Worm (Caenorhabditis elegans): Measurements from ENCODE around the gene D2023.1.

Gene D2023.1

ce11 chrV:11779310-11779709 is 10.0 kb upstream of the D2023.1 start:
- no peak for TF ChIP-seq ceh-8 (GFP tag; optimal IDR thresholded peaks at IDR 0.05)
- TF ChIP-seq nhr-85 (tag) = peak; percentile 72
- peak; percentile 25 for TF ChIP-seq snu-23 (GFP tag; optimal IDR thresholded peaks at IDR 0.05)
- TF ChIP-seq lin-14 (GFP tag; optimal IDR thresholded peaks at IDR 0.05) = peak; percentile 32
- TF ChIP-seq aha-1 (tag; optimal IDR thresholded peaks at IDR 0.05) = no peak
- no peak for TF ChIP-seq efl-1 (optimal IDR thresholded peaks at IDR 0.05)
- TF ChIP-seq efl-1 (GFP tag; optimal IDR thresholded peaks at IDR 0.05 in 1 of 2) = peak in 1 of 2 experiments; percentile 62

ce11 chrV:11779810-11780209 is 9.5 kb upstream of the D2023.1 start:
- TF ChIP-seq elt-3 (tag; optimal IDR thresholded peaks at IDR 0.05) = peak in 1 of 6 experiments; percentile 33
- TF ChIP-seq C04F5.9 (tag; optimal IDR thresholded peaks at IDR 0.05) = no peak
- TF ChIP-seq mep-1 (tag; optimal IDR thresholded peaks at IDR 0.05) = peak; percentile 46
- peak; percentile 17 for TF ChIP-seq lin-14 (GFP tag; optimal IDR thresholded peaks at IDR 0.05)
- no peak for TF ChIP-seq sox-4 (tag; optimal IDR thresholded peaks at IDR 0.05)

- TF ChIP-seq lir-3 (tag; optimal IDR thresholded peaks at IDR 0.05; ENCODE audit: poor library complexity) = peak; percentile 39
- TF ChIP-seq irx-1 (tag; optimal IDR thresholded peaks at IDR 0.05) = peak; percentile 45
- TF ChIP-seq F16B12.6 (tag; optimal IDR thresholded peaks at IDR 0.05) = no peak
- peak; percentile 84 for TF ChIP-seq nhr-90 (tag; optimal IDR thresholded peaks at IDR 0.05; ENCODE audit: poor library complexity)
- no peak for TF ChIP-seq fkh-10 (GFP tag; optimal IDR thresholded peaks at IDR 0.05)
- peak; percentile 9 for TF ChIP-seq nhr-12 (tag; optimal IDR thresholded peaks at IDR 0.05)
- TF ChIP-seq nhr-20 (tag; optimal IDR thresholded peaks at IDR 0.05) = peak; percentile 82
- TF ChIP-seq unc-86 (tag; optimal IDR thresholded peaks at IDR 0.05) = peak; percentile 42
- no peak for TF ChIP-seq fkh-4 (tag; optimal IDR thresholded peaks at IDR 0.05; ENCODE audit: borderline replicate concordance)
- peak; percentile 62 for TF ChIP-seq nhr-85 (tag)
- TF ChIP-seq efl-1 (optimal IDR thresholded peaks at IDR 0.05) = peak; percentile 60 to 63
- peak; percentile 41 to 96 for TF ChIP-seq efl-1 (GFP tag; optimal IDR thresholded peaks at IDR 0.05 in 1 of 2)
- peak in 2 of 6 experiments; percentile 3 to 54 for TF ChIP-seq elt-3 (tag; optimal IDR thresholded peaks at IDR 0.05)
- TF ChIP-seq unc-30 (tag; optimal IDR thresholded peaks at IDR 0.05) = no peak
- TF ChIP-seq pag-3 (tag; optimal IDR thresholded peaks at IDR 0.05; ENCODE audit: borderline replicate concordance, insufficient read depth) = no peak
- no peak for TF ChIP-seq nhr-237 (tag; optimal IDR thresholded peaks at IDR 0.05)
- TF ChIP-seq unc-130 (tag; optimal IDR thresholded peaks at IDR 0.05) = peak; percentile 72
- TF ChIP-seq egl-27 (tag; optimal IDR thresholded peaks at IDR 0.05) = no peak
- no peak for TF ChIP-seq zag-1 (tag; optimal IDR thresholded peaks at IDR 0.05)
- no peak for TF ChIP-seq nhr-28 (tag; optimal IDR thresholded peaks at IDR 0.05)
- TF ChIP-seq isw-1 (GFP tag; IDR thresholded peaks at IDR 0.05) = no peak
- no peak for TF ChIP-seq aly-2 (tag; optimal IDR thresholded peaks at IDR 0.05)
- peak; percentile 1 for TF ChIP-seq mef-2 (tag; optimal IDR thresholded peaks at IDR 0.05)
- TF ChIP-seq nhr-77 (tag; optimal IDR thresholded peaks at IDR 0.05) = peak; percentile 35
- TF ChIP-seq lin-15B (tag; optimal IDR thresholded peaks at IDR 0.05) = no peak
- peak; percentile 78 for TF ChIP-seq C16A3.4 (tag; optimal IDR thresholded peaks at IDR 0.05)
- TF ChIP-seq ces-1 (GFP tag; optimal IDR thresholded peaks at IDR 0.05) = no peak
- no peak for TF ChIP-seq unc-62 (GFP tag; optimal IDR thresholded peaks at IDR 0.05)
- no peak for TF ChIP-seq hlh-17 (GFP tag; optimal IDR thresholded peaks at IDR 0.05; ENCODE audit: borderline replicate concordance)
- peak; percentile 5 for TF ChIP-seq zip-4 (GFP tag; optimal IDR thresholded peaks at IDR 0.05)
- peak; percentile 35 for TF ChIP-seq jun-1 (tag; optimal IDR thresholded peaks at IDR 0.05)
- peak; percentile 14 for TF ChIP-seq pqm-1 (tag; optimal IDR thresholded peaks at IDR 0.05)
- peak; percentile 61 for TF ChIP-seq xbp-1 (tag; optimal IDR thresholded peaks at IDR 0.05)
- peak; percentile 70 for TF ChIP-seq nhr-19 (GFP tag; conservative IDR thresholded peaks at IDR 0.05)
- TF ChIP-seq nhr-71 (tag; optimal IDR thresholded peaks at IDR 0.05) = peak; percentile 80
- TF ChIP-seq blmp-1 (tag; optimal IDR thresholded peaks at IDR 0.05) = peak; percentile 45
- no peak for TF ChIP-seq sox-4 (tag; optimal IDR thresholded peaks at IDR 0.05)
- TF ChIP-seq ceh-8 (GFP tag; optimal IDR thresholded peaks at IDR 0.05) = no peak
- no peak for TF ChIP-seq Y116A8C.19 (tag; optimal IDR thresholded peaks at IDR 0.05; ENCODE audit: borderline replicate concordance)
- TF ChIP-seq nhr-76 (tag; optimal IDR thresholded peaks at IDR 0.05) = peak; percentile 28
- peak; percentile 72 for TF ChIP-seq swsn-7 (tag; optimal IDR thresholded peaks at IDR 0.05)
- TF ChIP-seq snpc-4 (tag; optimal IDR thresholded peaks at IDR 0.05) = no peak
- TF ChIP-seq dsc-1 (tag; optimal IDR thresholded peaks at IDR 0.05) = peak; percentile 68
These were observed 6.4 kb upstream of the D2023.1 start, which contains the start of gene F55A11.11 for ce11 chrV:11782809-11783440. Gene F55A11.11 (plus strand): TSS chrV:11783149.

All from whole organism, L1 larva.